Worm (Caenorhabditis elegans): Measurements from ENCODE around the gene orc-5.
A peak's percentile ranks its signal among the peaks of the same experiment; 100 is the strongest.

Gene orc-5

ce11 chrIV:10778582-10778981 lies 44.2 kb upstream of the orc-5 start:
- TF ChIP-seq akir-1 (GFP tag; optimal IDR thresholded peaks at IDR 0.05), result no peak
- TF ChIP-seq mes-4 (tag; optimal IDR thresholded peaks at IDR 0.05), result no peak
- no peak for TF ChIP-seq zfh-2 (GFP tag; conservative IDR thresholded peaks at IDR 0.05)
- no peak for TF ChIP-seq xnd-1 (tag; optimal IDR thresholded peaks at IDR 0.05)
- TF ChIP-seq nfyb-1 (GFP tag; IDR thresholded peaks at IDR 0.05), result peak; percentile 21; the same call in 1 of the 2 replicates
- TF ChIP-seq F52B5.7 (tag; optimal IDR thresholded peaks at IDR 0.05), result no peak
- no peak for TF ChIP-seq ceh-58 (GFP tag; IDR thresholded peaks at IDR 0.05)
- TF ChIP-seq ztf-22 (GFP tag; optimal IDR thresholded peaks at IDR 0.05), result no peak
- no peak for TF ChIP-seq nhr-120 (GFP tag; IDR thresholded peaks at IDR 0.05)
- TF ChIP-seq lir-1 (GFP tag; conservative IDR thresholded peaks at IDR 0.05), result no peak
- no peak for TF ChIP-seq nfya-1 (tag; optimal IDR thresholded peaks at IDR 0.05; ENCODE audit: borderline replicate concordance, insufficient read depth)
- peak; percentile 6 for TF ChIP-seq ZK185.1 (tag; optimal IDR thresholded peaks at IDR 0.05; ENCODE audit: poor library complexity, severe bottlenecking)
- no peak for TF ChIP-seq cebp-1 (GFP tag; IDR thresholded peaks at IDR 0.05)
- no peak for TF ChIP-seq cebp-1 (tag; optimal IDR thresholded peaks at IDR 0.05)
- no peak for TF ChIP-seq ceh-79 (tag; optimal IDR thresholded peaks at IDR 0.05)
- TF ChIP-seq C06A6.2 (GFP tag; conservative IDR thresholded peaks at IDR 0.05), result no peak
- no peak for TF ChIP-seq aptf-2 (GFP tag; conservative IDR thresholded peaks at IDR 0.05)
- TF ChIP-seq unc-130 (GFP tag; optimal IDR thresholded peaks at IDR 0.05), result no peak
- TF ChIP-seq bed-2 (GFP tag; IDR thresholded peaks at IDR 0.05), result no peak
- no peak for TF ChIP-seq F57A8.1 (GFP tag; optimal IDR thresholded peaks at IDR 0.05)
- TF ChIP-seq lsy-27 (tag; optimal IDR thresholded peaks at IDR 0.05; ENCODE audit: borderline replicate concordance, insufficient read depth), result no peak
- no peak for TF ChIP-seq pbrm-1 (GFP tag; IDR thresholded peaks at IDR 0.05)
- TF ChIP-seq ztf-18 (tag; optimal IDR thresholded peaks at IDR 0.05), result no peak
- TF ChIP-seq lin-54 (GFP tag; optimal IDR thresholded peaks at IDR 0.05), result no peak
- no peak for TF ChIP-seq ama-1 (optimal IDR thresholded peaks at IDR 0.05)
- no peak for TF ChIP-seq ama-1 (GFP tag; optimal IDR thresholded peaks at IDR 0.05)
- peak; percentile 11 for TF ChIP-seq ztf-26 (tag; optimal IDR thresholded peaks at IDR 0.05)
- TF ChIP-seq lin-40 (tag; optimal IDR thresholded peaks at IDR 0.05), result no peak

ce11 chrIV:10777600-10777999 lies 43.2 kb upstream of the orc-5 start:
- TF ChIP-seq tbp1 (GFP tag; optimal IDR thresholded peaks at IDR 0.05) (no peak), cebp-2 (GFP tag; IDR thresholded peaks at IDR 0.05) (no peak), xnd-1 (tag; optimal IDR thresholded peaks at IDR 0.05) (no peak), hmg-20 (GFP tag; IDR thresholded peaks at IDR 0.05) (no peak), F10E7.11 (tag; optimal IDR thresholded peaks at IDR 0.05) (no peak), hlh-26 (GFP tag; conservative IDR thresholded peaks at IDR 0.05) (no peak), pbrm-1 (GFP tag; IDR thresholded peaks at IDR 0.05) (no peak), bed-1 (GFP tag; IDR thresholded peaks at IDR 0.05) (no peak), pha-4 (tag; optimal IDR thresholded peaks at IDR 0.05) (no peak), rcor-1 (GFP tag; IDR thresholded peaks at IDR 0.05) (no peak), lir-1 (GFP tag; conservative IDR thresholded peaks at IDR 0.05) (no peak), gei-17 (GFP tag; optimal IDR thresholded peaks at IDR 0.05) (no peak)

ce11 chrIV:10777076-10777475 lies 42.7 kb upstream of the orc-5 start:
- peak; percentile 27 for TF ChIP-seq F57A8.1 (GFP tag; optimal IDR thresholded peaks at IDR 0.05)
- no peak for TF ChIP-seq F52B5.7 (tag; optimal IDR thresholded peaks at IDR 0.05)
- no peak for TF ChIP-seq nhr-27 (tag; optimal IDR thresholded peaks at IDR 0.05)
- no peak for TF ChIP-seq T26A5.8 (tag; optimal IDR thresholded peaks at IDR 0.05)
- no peak for TF ChIP-seq ceh-100 (GFP tag; IDR thresholded peaks at IDR 0.05)
- no peak for TF ChIP-seq tlf-1 (GFP tag; optimal IDR thresholded peaks at IDR 0.05)
- no peak for TF ChIP-seq hlh-26 (GFP tag; conservative IDR thresholded peaks at IDR 0.05)
- no peak for TF ChIP-seq D2030.7 (GFP tag; IDR thresholded peaks at IDR 0.05)
- no peak for TF ChIP-seq let-607 (tag; optimal IDR thresholded peaks at IDR 0.05)
- no peak for TF ChIP-seq egl-18 (GFP tag; IDR thresholded peaks at IDR 0.05)
- no peak for TF ChIP-seq sea-2 (GFP tag; IDR thresholded peaks at IDR 0.05)
- peak; percentile 10; the same call in 1 of the 2 replicates for TF ChIP-seq madf-6 (GFP tag; IDR thresholded peaks at IDR 0.05)
- TF ChIP-seq zfh-2 (GFP tag; conservative IDR thresholded peaks at IDR 0.05), result no peak

Measured in whole organism, young adult.